Fruit fly (Drosophila melanogaster): Measurements from ENCODE around the gene HGTX.
A peak's percentile ranks its signal among the peaks of the same experiment; 100 is the strongest.

Gene HGTX

DNA sequence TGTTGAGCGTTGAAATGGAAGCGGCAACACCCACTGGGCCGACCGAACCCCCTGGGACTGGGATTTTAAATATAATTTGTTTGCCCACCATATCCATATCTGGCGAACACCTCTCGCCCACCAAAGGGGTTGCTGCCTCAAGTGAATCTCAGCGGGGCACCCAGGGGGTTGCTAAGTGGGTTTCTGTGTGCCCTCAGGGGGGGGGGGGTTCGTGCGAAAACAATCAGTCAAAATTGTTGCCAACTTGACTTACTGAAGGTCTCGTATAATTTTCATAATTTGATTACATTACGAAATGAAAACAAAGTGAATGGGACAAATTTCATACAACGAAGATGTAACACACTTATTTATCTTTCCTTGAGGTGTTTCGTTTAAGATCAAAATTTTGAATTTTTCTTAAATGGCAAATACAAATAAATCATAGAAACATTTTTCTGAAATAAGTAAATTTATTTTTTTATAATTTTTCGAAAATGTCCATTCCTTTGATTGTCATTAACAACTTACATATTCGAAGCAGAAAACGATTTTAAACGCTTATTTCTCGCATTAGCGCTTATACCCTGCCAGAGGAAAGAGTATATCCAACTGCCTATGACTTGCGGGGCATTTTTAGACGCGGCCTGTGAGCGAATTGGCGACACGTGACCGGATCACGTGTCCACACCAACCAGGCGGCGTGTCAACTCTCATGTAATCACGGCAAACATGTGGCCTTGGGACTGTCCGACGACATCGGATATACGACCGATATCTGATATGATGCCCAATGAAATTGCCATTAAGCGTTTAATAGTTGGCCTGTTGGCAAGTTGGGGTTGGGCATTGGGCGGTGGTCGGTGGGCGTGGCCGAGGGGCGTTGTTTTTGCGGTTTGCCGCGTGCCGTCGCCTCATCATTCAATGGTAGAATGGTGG is 29.5 kb downstream of the HGTX start:
- TF ChIP-seq Dfd (GFP tag; optimal IDR thresholded peaks at IDR 0.05), result peak; percentile 71
- no peak for TF ChIP-seq HLH106 (tag; optimal IDR thresholded peaks at IDR 0.05)

DNA sequence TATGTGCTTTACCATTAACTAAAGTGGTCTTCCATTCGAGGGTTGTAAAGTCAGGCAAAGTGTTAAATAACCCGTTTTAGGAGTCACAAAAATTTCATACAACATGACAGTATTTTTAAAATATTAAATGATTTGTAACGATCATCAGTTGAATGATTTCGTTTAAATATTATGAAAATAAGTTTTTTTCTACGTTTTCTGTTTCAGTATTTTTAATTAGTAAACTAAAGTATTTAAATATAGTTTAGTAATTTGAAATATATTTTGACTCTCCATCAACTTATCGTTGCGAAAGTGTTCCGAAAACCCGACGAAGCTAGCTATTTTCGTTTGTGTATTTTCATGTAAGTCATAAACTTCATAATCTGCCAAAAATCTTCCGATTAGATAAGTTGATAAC is 32.2 kb downstream of the HGTX start, which contains the start of gene CG42758:
Gene CG42758, plus strand, starts transcription at position 301 of the 400 bp plus-strand sequence.
- no peak for TF ChIP-seq Dif (GFP tag; optimal IDR thresholded peaks at IDR 0.05; ENCODE audit: partially characterized antibody)
- TF ChIP-seq OdsH (GFP tag; optimal IDR thresholded peaks at IDR 0.05), result no peak
- no peak for TF ChIP-seq jim (GFP tag; optimal IDR thresholded peaks at IDR 0.05)
- TF ChIP-seq Rel (GFP tag; optimal IDR thresholded peaks at IDR 0.05), result no peak
- TF ChIP-seq Rel (tag; optimal IDR thresholded peaks at IDR 0.05), result no peak
- no peak for TF ChIP-seq GATAd (GFP tag; optimal IDR thresholded peaks at IDR 0.05)
- TF ChIP-seq fru (GFP tag; optimal IDR thresholded peaks at IDR 0.05), result no peak
- no peak for TF ChIP-seq tai (GFP tag; optimal IDR thresholded peaks at IDR 0.05)
- TF ChIP-seq Mio (GFP tag; optimal IDR thresholded peaks at IDR 0.05), result no peak
- no peak for TF ChIP-seq CG9705 (GFP tag; optimal IDR thresholded peaks at IDR 0.05)
- no peak for TF ChIP-seq lola (GFP tag; optimal IDR thresholded peaks at IDR 0.05)
- no peak for TF ChIP-seq Vsx2 (GFP tag; optimal IDR thresholded peaks at IDR 0.05; ENCODE audit: partially characterized antibody)
- no peak for TF ChIP-seq br (GFP tag; optimal IDR thresholded peaks at IDR 0.05)

DNA sequence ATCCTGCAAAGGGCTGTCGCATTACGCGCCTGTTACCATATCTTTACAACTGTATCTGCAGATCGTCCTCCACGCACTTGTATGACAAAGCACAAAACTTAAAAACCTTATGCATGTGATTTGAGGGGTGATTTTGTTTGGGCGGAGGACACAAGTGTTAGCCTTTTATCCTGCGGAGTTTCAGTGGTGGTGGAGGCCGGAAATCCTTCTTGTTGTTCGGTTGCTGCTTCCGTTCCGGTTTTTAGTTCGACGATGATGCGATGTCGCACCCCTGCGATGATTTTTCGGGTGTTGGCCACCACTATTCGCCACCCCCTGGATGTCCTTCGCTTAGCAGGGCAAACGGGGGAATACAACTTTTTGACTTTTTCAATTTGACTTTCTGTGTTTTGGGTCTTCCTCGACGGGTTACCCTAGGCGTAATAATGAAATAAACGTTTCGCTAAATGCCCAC is 34.2 kb downstream of the HGTX start:
- TF ChIP-seq brk (GFP tag; optimal IDR thresholded peaks at IDR 0.05) (no peak), br (GFP tag; optimal IDR thresholded peaks at IDR 0.05) (no peak), usp (GFP tag; optimal IDR thresholded peaks at IDR 0.05) (no peak), HLH106 (tag; optimal IDR thresholded peaks at IDR 0.05) (no peak), CG32264 (GFP tag; optimal IDR thresholded peaks at IDR 0.05) (no peak), psq (GFP tag; optimal IDR thresholded peaks at IDR 0.05) (no peak), Hr83 (GFP tag; optimal IDR thresholded peaks at IDR 0.05; ENCODE audit: poor library complexity, severe bottlenecking) (no peak), rgr (GFP tag; optimal IDR thresholded peaks at IDR 0.05) (no peak), Sp1 (GFP tag; optimal IDR thresholded peaks at IDR 0.05) (no peak), Dif (GFP tag; optimal IDR thresholded peaks at IDR 0.05; ENCODE audit: partially characterized antibody) (no peak), Myc (optimal IDR thresholded peaks at IDR 0.05) (no peak), fru (GFP tag; optimal IDR thresholded peaks at IDR 0.05) (no peak), dsf (GFP tag; optimal IDR thresholded peaks at IDR 0.05; ENCODE audit: borderline replicate concordance) (no peak), dl (GFP tag; optimal IDR thresholded peaks at IDR 0.05; ENCODE audit: insufficient read depth in 1 of 2, partially characterized antibody in 2 of 2) (no peak), dmrt93B (GFP tag; optimal IDR thresholded peaks at IDR 0.05) (no peak), GATAd (GFP tag; optimal IDR thresholded peaks at IDR 0.05) (no peak)

DNA sequence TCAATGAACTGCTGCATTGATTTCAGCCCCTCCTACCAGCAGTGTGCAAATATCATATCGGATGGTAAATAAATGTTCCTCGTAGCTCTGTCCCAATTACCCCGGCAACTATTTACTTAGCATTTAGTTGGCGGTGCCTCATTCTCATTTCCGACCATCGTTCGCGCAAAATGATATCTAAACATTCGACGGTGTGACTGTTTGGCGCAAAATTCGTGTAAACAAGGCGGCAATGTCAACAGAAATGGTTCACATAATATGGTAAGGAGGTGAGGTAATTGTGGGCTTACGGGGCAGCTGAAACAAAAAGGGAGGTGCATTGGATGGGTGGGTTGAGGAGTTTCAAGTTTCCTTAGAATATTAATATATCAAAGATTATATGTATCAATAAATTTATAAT is 34.9 kb downstream of the HGTX start:
- TF ChIP-seq tai (GFP tag; optimal IDR thresholded peaks at IDR 0.05) (peak; percentile 57), brk (GFP tag; optimal IDR thresholded peaks at IDR 0.05) (peak; percentile 14), h (GFP tag; optimal IDR thresholded peaks at IDR 0.05) (peak; percentile 63), sage (GFP tag; optimal IDR thresholded peaks at IDR 0.05) (no peak), dsf (GFP tag; optimal IDR thresholded peaks at IDR 0.05; ENCODE audit: borderline replicate concordance) (peak; percentile 51), Hr78 (GFP tag; optimal IDR thresholded peaks at IDR 0.05) (no peak), CG9705 (GFP tag; optimal IDR thresholded peaks at IDR 0.05) (peak; percentile 36), usp (GFP tag; optimal IDR thresholded peaks at IDR 0.05) (no peak), GATAd (GFP tag; optimal IDR thresholded peaks at IDR 0.05) (peak; percentile 21), sv (GFP tag; optimal IDR thresholded peaks at IDR 0.05) (no peak), woc (GFP tag; optimal IDR thresholded peaks at IDR 0.05) (no peak), OdsH (GFP tag; optimal IDR thresholded peaks at IDR 0.05) (peak; percentile 70), br (GFP tag; optimal IDR thresholded peaks at IDR 0.05) (peak; percentile 61), Abd-B (GFP tag; optimal IDR thresholded peaks at IDR 0.05) (no peak), rgr (GFP tag; optimal IDR thresholded peaks at IDR 0.05) (peak; percentile 78), Dif (GFP tag; optimal IDR thresholded peaks at IDR 0.05; ENCODE audit: partially characterized antibody) (no peak), Jra (GFP tag; optimal IDR thresholded peaks at IDR 0.05) (peak; percentile 46), Hr83 (GFP tag; optimal IDR thresholded peaks at IDR 0.05; ENCODE audit: poor library complexity, severe bottlenecking) (peak; percentile 93), ey (GFP tag; optimal IDR thresholded peaks at IDR 0.05) (peak; percentile 26), dmrt93B (GFP tag; optimal IDR thresholded peaks at IDR 0.05) (peak; percentile 38), jim (GFP tag; optimal IDR thresholded peaks at IDR 0.05) (peak; percentile 36), HLH106 (tag; optimal IDR thresholded peaks at IDR 0.05) (no peak), pan (optimal IDR thresholded peaks at IDR 0.05) (no peak), dl (GFP tag; optimal IDR thresholded peaks at IDR 0.05; ENCODE audit: insufficient read depth in 1 of 2, partially characterized antibody in 2 of 2) (no peak), fru (GFP tag; optimal IDR thresholded peaks at IDR 0.05) (no peak), psq (GFP tag; optimal IDR thresholded peaks at IDR 0.05) (no peak), foxo (GFP tag; optimal IDR thresholded peaks at IDR 0.05) (peak in 1 of 2 experiments; percentile 59), Hnf4 (GFP tag; optimal IDR thresholded peaks at IDR 0.05) (peak; percentile 74)

Data from whole organism, wandering third instar larva.